Worm (Caenorhabditis elegans): ENCODE measurements around the gene mab-3.

Gene mab-3

ce11 chrII:9716417-9717039 lies 15.4 kb upstream of the mab-3 start, which contains the start of gene wee-1.3:
TSS of gene wee-1.3 (minus strand) at chrII:9716467.
- TF ChIP-seq fos-1 (tag; optimal IDR thresholded peaks at IDR 0.05) (peak; percentile 55), mbf-1 (tag; optimal IDR thresholded peaks at IDR 0.05) (no peak), nhr-23 (tag; optimal IDR thresholded peaks at IDR 0.05) (no peak), ama-1 (optimal IDR thresholded peaks at IDR 0.05) (no peak), ztf-4 (tag; optimal IDR thresholded peaks at IDR 0.05) (peak; percentile 36), lsy-2 (tag; optimal IDR thresholded peaks at IDR 0.05) (peak; percentile 80 to 94), zag-1 (tag; optimal IDR thresholded peaks at IDR 0.05) (no peak), lin-39 (tag; optimal IDR thresholded peaks at IDR 0.05) (no peak), nhr-10 (tag; optimal IDR thresholded peaks at IDR 0.05) (no peak), nhr-6 (tag; optimal IDR thresholded peaks at IDR 0.05) (peak; percentile 20), ztf-1 (GFP tag; conservative IDR thresholded peaks at IDR 0.05) (no peak), R02D3.7 (tag; optimal IDR thresholded peaks at IDR 0.05) (peak; percentile 16), nhr-129 (tag; optimal IDR thresholded peaks at IDR 0.05) (peak; percentile 83), unc-62 (GFP tag; optimal IDR thresholded peaks at IDR 0.05) (no peak), blmp-1 (tag; optimal IDR thresholded peaks at IDR 0.05; ENCODE audit: insufficient read depth) (peak; percentile 43), mab-5 (tag; optimal IDR thresholded peaks at IDR 0.05) (peak; percentile 61), F13H6.1 (tag; optimal IDR thresholded peaks at IDR 0.05) (peak; percentile 64), Y55F3AM.14 (GFP tag; optimal IDR thresholded peaks at IDR 0.05) (no peak), nhr-77 (tag; optimal IDR thresholded peaks at IDR 0.05) (no peak), elt-3 (tag; optimal IDR thresholded peaks at IDR 0.05) (no peak), nhr-21 (tag; optimal IDR thresholded peaks at IDR 0.05) (peak; percentile 63), nhr-25 (tag; optimal IDR thresholded peaks at IDR 0.05) (peak; percentile 80), ZK546.5 (tag; optimal IDR thresholded peaks at IDR 0.05) (no peak), unc-55 (GFP tag; optimal IDR thresholded peaks at IDR 0.05) (peak; percentile 91), nhr-11 (tag; optimal IDR thresholded peaks at IDR 0.05) (peak; percentile 62), snpc-4 (tag; optimal IDR thresholded peaks at IDR 0.05) (peak; percentile 69), C34F6.9 (tag; optimal IDR thresholded peaks at IDR 0.05) (peak; percentile 84), ceh-82 (tag; optimal IDR thresholded peaks at IDR 0.05) (no peak), ceh-16 (tag; optimal IDR thresholded peaks at IDR 0.05) (no peak), peb-1 (tag; optimal IDR thresholded peaks at IDR 0.05) (no peak), sma-3 (GFP tag; optimal IDR thresholded peaks at IDR 0.05) (peak; percentile 86), sma-9 (GFP tag; optimal IDR thresholded peaks at IDR 0.05) (peak; percentile 79), sma-9 (tag; optimal IDR thresholded peaks at IDR 0.05) (no peak), lin-13 (GFP tag; optimal IDR thresholded peaks at IDR 0.05) (peak; percentile 82), sem-4 (tag; optimal IDR thresholded peaks at IDR 0.05) (peak; percentile 60), gmeb-1 (tag; optimal IDR thresholded peaks at IDR 0.05) (peak; percentile 98), egl-27 (tag; optimal IDR thresholded peaks at IDR 0.05) (peak; percentile 48), mdl-1 (tag; optimal IDR thresholded peaks at IDR 0.05) (no peak), skn-1 (tag; optimal IDR thresholded peaks at IDR 0.05) (no peak), ztf-11 (tag; optimal IDR thresholded peaks at IDR 0.05) (no peak), lin-11 (tag; optimal IDR thresholded peaks at IDR 0.05) (peak; percentile 65), unc-39 (tag; optimal IDR thresholded peaks at IDR 0.05) (no peak), crh-2 (tag; optimal IDR thresholded peaks at IDR 0.05) (peak; percentile 86)

- TF ChIP-seq mdl-1 (tag; optimal IDR thresholded peaks at IDR 0.05) (no peak), sma-9 (GFP tag; optimal IDR thresholded peaks at IDR 0.05) (no peak), sma-9 (tag; optimal IDR thresholded peaks at IDR 0.05) (no peak), fos-1 (tag; optimal IDR thresholded peaks at IDR 0.05) (no peak), R02D3.7 (tag; optimal IDR thresholded peaks at IDR 0.05) (no peak), sem-4 (tag; optimal IDR thresholded peaks at IDR 0.05) (no peak), elt-1 (tag; optimal IDR thresholded peaks at IDR 0.05) (no peak)
Observed at ce11 chrII:9717904-9718303, 14.0 kb upstream of the mab-3 start, which contains the start of gene Y53C12A.6. TSS of gene Y53C12A.6 (minus strand) at chrII:9718004.

Data from whole organism, L2 larva.